Worm (Caenorhabditis elegans) whole organism, early embryonic: ENCODE data around the gene srw-99.

Source experiments
- B0310.2 ChIP-seq: sonication (generic microtip); optimal IDR thresholded peaks from 2 replicates; lab custom pipeline; 2016; ENCODE audit warnings: mild to moderate bottlenecking, missing genetic modification characterization, missing compliant biosample characterization
- F13C5.2 ChIP-seq: sonication (generic microtip); optimal IDR thresholded peaks from 2 replicates; lab custom pipeline; 2017; ENCODE audit warnings: mild to moderate bottlenecking, missing genetic modification characterization, inconsistent platforms, missing compliant biosample characterization
- ama-1 ChIP-seq: fragments of 150-350 bp; optimal IDR thresholded peaks from 2 replicates; lab custom pipeline; 2014
- ceh-36 ChIP-seq: sonication (generic microtip); optimal IDR thresholded peaks from 2 replicates; lab custom pipeline; 2016; ENCODE audit warnings: missing genetic modification characterization, inconsistent platforms, missing compliant biosample characterization
- flt-1 ChIP-seq: fragments of 200-800 bp; sonication (Bioruptor generic); IDR thresholded peaks from 2 replicates; pipeline ENCODE4 v1.3.6; 2022; ENCODE audit warnings: missing genetic modification characterization, missing compliant biosample characterization
- hmbx-1 ChIP-seq: sonication (generic microtip); optimal IDR thresholded peaks from 2 replicates; lab custom pipeline; 2016; ENCODE audit warnings: mild to moderate bottlenecking, missing genetic modification characterization, missing compliant biosample characterization
- hmg-4 ChIP-seq: fragments of 200-800 bp; sonication (Bioruptor generic); optimal IDR thresholded peaks from 2 replicates; lab custom pipeline; 2018; ENCODE audit warnings: mild to moderate bottlenecking, missing genetic modification characterization, missing compliant biosample characterization
- pes-1 ChIP-seq: fragments of 200-800 bp; sonication (Bioruptor generic); IDR thresholded peaks from 2 replicates; pipeline ENCODE4 v1.3.6; 2022; ENCODE audit warnings: missing genetic modification reagents, missing genetic modification characterization, missing compliant biosample characterization
- sea-1 ChIP-seq: fragments of 200-800 bp; sonication (Bioruptor generic); conservative IDR thresholded peaks from 2 replicates; pipeline ENCODE4 v1.3.6; 2022; ENCODE audit warnings: missing genetic modification characterization, missing compliant biosample characterization
- tbx-11 ChIP-seq: fragments of 200-800 bp; sonication (Bioruptor generic); IDR thresholded peaks from 2 replicates; pipeline ENCODE4 v1.3.6; 2022; ENCODE audit warnings: missing genetic modification characterization, missing compliant biosample characterization
- tra-4 ChIP-seq: sonication (generic microtip); optimal IDR thresholded peaks from 2 replicates; lab custom pipeline; 2017; ENCODE audit warnings: missing genetic modification characterization, missing compliant biosample characterization

DNA sequence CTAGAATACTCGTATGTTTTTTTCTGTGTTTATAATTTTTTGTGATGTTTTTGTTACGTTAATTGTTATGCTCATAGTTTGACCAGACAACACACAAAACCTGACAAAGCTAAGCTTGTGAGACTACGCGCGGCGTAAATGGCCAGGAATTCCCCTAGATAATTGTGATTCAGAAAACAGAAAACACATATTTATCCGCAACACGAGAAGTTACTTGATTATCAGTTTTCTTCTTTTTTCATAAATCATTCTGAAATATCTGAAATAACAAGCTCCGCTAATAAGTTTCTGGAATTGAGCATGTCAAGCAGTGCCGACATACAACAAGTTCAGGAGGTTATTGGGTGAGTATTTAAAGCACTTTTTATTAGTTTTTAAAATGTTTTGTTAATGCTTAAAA is 2.4 kb downstream of the srw-99 start, which contains the start of gene srw-100:
- TF ChIP-seq tbx-11 = no peak
- TF ChIP-seq F13C5.2 (tag; lab: Kevin White, UChicago) = no peak
- no peak for TF ChIP-seq ceh-36 (tag; lab: Kevin White, UChicago)
- no peak for TF ChIP-seq B0310.2 (tag; lab: Kevin White, UChicago)
- TF ChIP-seq tra-4 (tag; lab: Kevin White, UChicago) = no peak
- no peak for TF ChIP-seq hmbx-1
- TF ChIP-seq hmg-4 (GFP tag; lab: Kevin White, UChicago) = no peak
- TF ChIP-seq ama-1 (lab: Kevin White, UChicago) = no peak
- TF ChIP-seq pes-1 (GFP tag; lab: Robert Waterston, UW) = no peak
- no peak for TF ChIP-seq flt-1
- TF ChIP-seq sea-1 = no peak
